Worm (Caenorhabditis elegans) whole organism, L4 larva: ENCODE measurements around the gene F35H10.2.

Experiments used
- F44E2.7 ChIP-seq: fragments of 200-800 bp; sonication (Bioruptor generic); IDR thresholded peaks from 2 replicates; pipeline ENCODE4 v2.1.2; 2022; ENCODE audit warnings: missing genetic modification characterization, missing compliant biosample characterization
- F49E8.2 ChIP-seq: sonication (generic microtip); optimal IDR thresholded peaks from 2 replicates; lab custom pipeline; 2016; ENCODE audit warnings: missing compliant biosample characterization, mild to moderate bottlenecking, missing genetic modification characterization, borderline replicate concordance
- R02D3.7 ChIP-seq: fragments of 150-350 bp; sonication (generic microtip); optimal IDR thresholded peaks from 3 replicates; lab custom pipeline; 2014; ENCODE audit warnings: missing biosample characterization, missing genetic modification characterization
- T26A8.4 ChIP-seq: fragments of 200-800 bp; sonication (Bioruptor generic); IDR thresholded peaks from 2 replicates; pipeline ENCODE4 v1.3.6; 2022; ENCODE audit warnings: missing genetic modification characterization, missing compliant biosample characterization
- Y5F2A.4 ChIP-seq: fragments of 200-800 bp; sonication (Bioruptor generic); optimal IDR thresholded peaks from 2 replicates; lab custom pipeline; 2018; ENCODE audit warnings: mild to moderate bottlenecking, missing genetic modification characterization, missing compliant biosample characterization
- ZK337.2 ChIP-seq: fragments of 200-800 bp; sonication (Bioruptor generic); IDR thresholded peaks from 2 replicates; pipeline ENCODE4 v1.3.6; 2022; ENCODE audit warnings: missing genetic modification reagents, missing genetic modification characterization, missing compliant biosample characterization
- aha-1 ChIP-seq: fragments of 150-350 bp; peaks from one replicate; lab custom pipeline; 2014; ENCODE audit warnings: missing biosample characterization, missing genetic modification characterization
- ama-1 ChIP-seq: fragments of 150-350 bp; optimal IDR thresholded peaks from 2 replicates; lab custom pipeline; 2014; ENCODE audit warnings: inconsistent platforms, mixed read lengths
- arid-1 ChIP-seq: fragments of 200-800 bp; sonication (Bioruptor generic); conservative IDR thresholded peaks from 2 replicates; pipeline ENCODE4 v1.3.6; 2022; ENCODE audit warnings: missing genetic modification reagents, missing genetic modification characterization, missing compliant biosample characterization
- attf-4 ChIP-seq: sonication (generic microtip); optimal IDR thresholded peaks from 3 replicates; lab custom pipeline; 2017; ENCODE audit warnings: missing biosample characterization, missing genetic modification characterization
- ceh-20 ChIP-seq: fragments of 200-800 bp; sonication (Bioruptor generic); IDR thresholded peaks from 2 replicates; pipeline ENCODE4 v1.3.6; 2022; ENCODE audit warnings: missing genetic modification reagents, missing genetic modification characterization, missing compliant biosample characterization
- ceh-44 ChIP-seq: fragments of 200-800 bp; sonication (Bioruptor generic); IDR thresholded peaks from 2 replicates; pipeline ENCODE4 v1.3.6; 2022; ENCODE audit warnings: missing genetic modification reagents, missing genetic modification characterization, missing compliant biosample characterization
- ceh-62 ChIP-seq: sonication (generic microtip); optimal IDR thresholded peaks from 2 replicates; lab custom pipeline; 2017; ENCODE audit warnings: missing biosample characterization, missing genetic modification characterization
- cey-2 ChIP-seq: sonication (generic microtip); optimal IDR thresholded peaks from 3 replicates; lab custom pipeline; 2017; ENCODE audit warnings: missing genetic modification characterization, mild to moderate bottlenecking, missing compliant biosample characterization, antibody characterized with exemption, borderline replicate concordance; ENCODE audit not compliant: insufficient read depth
- ctbp-1 ChIP-seq: fragments of 200-800 bp; sonication (Bioruptor generic); IDR thresholded peaks from 2 replicates; pipeline ENCODE4 v1.3.6; 2022; ENCODE audit warnings: missing genetic modification reagents, missing genetic modification characterization, missing compliant biosample characterization
- dmd-6 ChIP-seq: fragments of 200-800 bp; sonication (Bioruptor generic); IDR thresholded peaks from 2 replicates; pipeline ENCODE4 v1.3.6; 2022; ENCODE audit warnings: missing genetic modification reagents, missing genetic modification characterization, missing compliant biosample characterization
- dmd-8 ChIP-seq: fragments of 200-800 bp; sonication (Bioruptor generic); IDR thresholded peaks from 2 replicates; pipeline ENCODE4 v1.3.6; 2022; ENCODE audit warnings: missing genetic modification characterization, missing compliant biosample characterization
- dpl-1 ChIP-seq: fragments of 150-350 bp; optimal IDR thresholded peaks from 2 replicates; lab custom pipeline; 2014; ENCODE audit warnings: missing biosample characterization, missing genetic modification reagents, missing genetic modification characterization
- fkh-10 ChIP-seq: fragments of 150-350 bp; optimal IDR thresholded peaks from 2 replicates; lab custom pipeline; 2014; ENCODE audit warnings: missing biosample characterization, missing genetic modification reagents, missing genetic modification characterization
- gei-8 ChIP-seq: fragments of 200-800 bp; sonication (Bioruptor generic); optimal IDR thresholded peaks from 2 replicates; lab custom pipeline; 2018; ENCODE audit warnings: mild to moderate bottlenecking, missing genetic modification characterization, missing compliant biosample characterization
- hif-1 ChIP-seq, 2 experiments: sonication (generic microtip); optimal IDR thresholded peaks; 2 replicates each; lab custom pipeline; 2016 to 2017; ENCODE audit warnings: missing compliant biosample characterization in 2 of 2, missing genetic modification characterization in 2 of 2, missing genetic modification reagents in 2 of 2, missing genotype in 2 of 2, mild to moderate bottlenecking in 1 of 2
- hlh-30 ChIP-seq: sonication (generic microtip); optimal IDR thresholded peaks from 2 replicates; lab custom pipeline; 2017; ENCODE audit warnings: antibody characterized with exemption, mild to moderate bottlenecking, missing genetic modification characterization, missing compliant biosample characterization; ENCODE audit not compliant: insufficient read depth
- hmg-1.1 ChIP-seq: fragments of 200-800 bp; sonication (Bioruptor generic); IDR thresholded peaks from 2 replicates; pipeline ENCODE4 v1.3.6; 2022; ENCODE audit warnings: missing genetic modification reagents, missing genetic modification characterization, missing compliant biosample characterization
- jun-1 ChIP-seq: fragments of 150-350 bp; optimal IDR thresholded peaks from 2 replicates; lab custom pipeline; 2014; ENCODE audit warnings: missing biosample characterization, missing genetic modification reagents, missing genetic modification characterization
- lin-1 ChIP-seq: fragments of 200-800 bp; sonication (Bioruptor generic); IDR thresholded peaks from 2 replicates; pipeline ENCODE4 v1.3.6; 2022; ENCODE audit warnings: missing genetic modification reagents, missing genetic modification characterization, missing compliant biosample characterization
- lin-13 ChIP-seq: fragments of 150-350 bp; optimal IDR thresholded peaks from 2 replicates; lab custom pipeline; 2014; ENCODE audit warnings: missing biosample characterization, missing genetic modification reagents, missing genetic modification characterization
- lin-38 ChIP-seq: fragments of 200-800 bp; sonication (Bioruptor generic); IDR thresholded peaks from 2 replicates; pipeline ENCODE4 v1.3.6; 2022; ENCODE audit warnings: missing genetic modification reagents, missing genetic modification characterization, missing compliant biosample characterization
- lir-3 ChIP-seq: sonication (generic microtip); optimal IDR thresholded peaks from 2 replicates; lab custom pipeline; 2016; ENCODE audit warnings: mild to moderate bottlenecking, missing genetic modification characterization, missing compliant biosample characterization
- madf-5 ChIP-seq, 2 experiments: fragments of 200-800 bp; sonication (Bioruptor generic); IDR thresholded peaks; 2 replicates each; pipeline ENCODE4 v1.3.6; 2022; ENCODE audit warnings: missing compliant biosample characterization in 2 of 2, missing genetic modification characterization in 2 of 2
- madf-9 ChIP-seq: fragments of 200-800 bp; sonication (Bioruptor generic); conservative IDR thresholded peaks from 2 replicates; pipeline ENCODE4 v1.3.6; 2022; ENCODE audit warnings: missing genetic modification reagents, missing genetic modification characterization, missing compliant biosample characterization
- mdl-1 ChIP-seq, 2 experiments: fragments of 150-350 bp in 1 of 2; sonication (generic microtip) in 1 of 2; optimal IDR thresholded peaks; 2 replicates each; lab custom pipeline; 2014 to 2017; ENCODE audit warnings: missing biosample characterization in 2 of 2, missing genetic modification characterization in 2 of 2
- mep-1 ChIP-seq: fragments of 150-350 bp; sonication (generic microtip); optimal IDR thresholded peaks from 3 replicates; lab custom pipeline; 2014; ENCODE audit warnings: missing biosample characterization, missing genetic modification characterization
- mxl-2 ChIP-seq: fragments of 200-800 bp; sonication (Bioruptor generic); conservative IDR thresholded peaks from 2 replicates; pipeline ENCODE4 v1.3.6; 2022; ENCODE audit warnings: missing genetic modification reagents, missing genetic modification characterization, missing compliant biosample characterization
- nhr-11 ChIP-seq: fragments of 150-350 bp; optimal IDR thresholded peaks from 2 replicates; lab custom pipeline; 2014; ENCODE audit warnings: missing biosample characterization, missing genetic modification characterization
- nhr-111 ChIP-seq: fragments of 200-800 bp; sonication (Bioruptor generic); optimal IDR thresholded peaks from 2 replicates; lab custom pipeline; 2018; ENCODE audit warnings: mild to moderate bottlenecking, missing genetic modification characterization, missing compliant biosample characterization
- nhr-25 ChIP-seq: sonication (generic microtip); optimal IDR thresholded peaks from 2 replicates; lab custom pipeline; 2017; ENCODE audit warnings: missing genetic modification characterization, mild to moderate bottlenecking, missing compliant biosample characterization, antibody characterized with exemption, moderate library complexity, borderline replicate concordance; ENCODE audit not compliant: insufficient read depth
- nhr-28 ChIP-seq: fragments of 150-350 bp; optimal IDR thresholded peaks from 2 replicates; lab custom pipeline; 2014; ENCODE audit warnings: missing biosample characterization, missing genetic modification characterization
- nhr-41 ChIP-seq: fragments of 200-800 bp; sonication (Bioruptor generic); IDR thresholded peaks from 2 replicates; pipeline ENCODE4 v1.3.6; 2022; ENCODE audit warnings: missing genetic modification reagents, missing genetic modification characterization, missing compliant biosample characterization
- pha-4 ChIP-seq, 2 experiments: fragments of 150-350 bp in 1 of 2; fragments of 200-800 bp in 1 of 2; sonication (Bioruptor generic) in 1 of 2; IDR thresholded peaks in 1 of 2; optimal IDR thresholded peaks in 1 of 2; 2 replicates each; pipeline versions ENCODE4 v1.3.6 to Lab custom; 2014 to 2022; ENCODE audit warnings: missing genetic modification characterization in 2 of 2, missing genetic modification reagents in 2 of 2, missing biosample characterization in 1 of 2, missing compliant biosample characterization in 1 of 2
- rbr-2 ChIP-seq: sonication (generic microtip); optimal IDR thresholded peaks from 2 replicates; lab custom pipeline; 2016; ENCODE audit warnings: missing genotype, missing genetic modification characterization, missing compliant biosample characterization
- snpc-1.2 ChIP-seq: fragments of 200-800 bp; sonication (Bioruptor generic); IDR thresholded peaks from 2 replicates; pipeline ENCODE4 v1.3.6; 2022; ENCODE audit warnings: missing genetic modification reagents, missing genetic modification characterization, missing compliant biosample characterization
- spr-3 ChIP-seq: fragments of 200-800 bp; sonication (Bioruptor generic); optimal IDR thresholded peaks from 2 replicates; lab custom pipeline; 2018; ENCODE audit warnings: mild to moderate bottlenecking, missing genetic modification characterization, missing compliant biosample characterization
- unc-130 ChIP-seq: sonication (generic microtip); optimal IDR thresholded peaks from 2 replicates; lab custom pipeline; 2016; ENCODE audit warnings: missing genetic modification reagents, missing genetic modification characterization, missing compliant biosample characterization
- zfp-3 ChIP-seq: fragments of 200-800 bp; sonication (Bioruptor generic); conservative IDR thresholded peaks from 2 replicates; pipeline ENCODE4 v1.3.6; 2022; ENCODE audit warnings: missing genetic modification reagents, missing genetic modification characterization, missing compliant biosample characterization
- ztf-7 ChIP-seq: fragments of 150-350 bp; optimal IDR thresholded peaks from 2 replicates; lab custom pipeline; 2014; ENCODE audit warnings: missing biosample characterization, missing genetic modification characterization

F35H10.2 gene

ce11 chrIV:8377501-8377900 is 48.5 kb downstream of the F35H10.2 start, which contains the start of gene D2096.7 (continued):
- 0 out of 2 replicates have a peak, but pooled peaks have one; percentile 41 for TF ChIP-seq mxl-2 (GFP tag; lab: Robert Waterston, UW)
- TF ChIP-seq lin-38, result peak; percentile 82
- 0 out of 2 replicates have a peak, but pooled peaks have one; percentile 40 for TF ChIP-seq lin-1
- TF ChIP-seq zfp-3 (GFP tag; lab: Robert Waterston, UW), result 0 out of 2 replicates have a peak, but pooled peaks have one; percentile 36
- TF ChIP-seq nhr-25 (tag; lab: Kevin White, UChicago), result no peak
- no peak for TF ChIP-seq madf-9 (GFP tag; lab: Robert Waterston, UW)
- no peak for TF ChIP-seq jun-1 (tag; lab: Kevin White, UChicago)
- TF ChIP-seq snpc-1.2, result peak; percentile 90
- 0 out of 2 replicates have a peak, but pooled peaks have one; percentile 23 for TF ChIP-seq ZK337.2 (GFP tag; lab: Robert Waterston, UW)
- peak; percentile 56 to 88; a peak in 2 of 4 replicates for TF ChIP-seq madf-5 (GFP tag; IDR thresholded peaks at IDR 0.05; lab: Robert Waterston, UW)
- TF ChIP-seq ceh-44 (GFP tag; lab: Robert Waterston, UW), result no peak
- TF ChIP-seq F49E8.2 (tag; lab: Kevin White, UChicago), result peak; percentile 94
- TF ChIP-seq nhr-41 (GFP tag; lab: Robert Waterston, UW), result no peak
- peak; percentile 42 for TF ChIP-seq spr-3 (GFP tag; lab: Kevin White, UChicago)
- TF ChIP-seq arid-1 (GFP tag; lab: Robert Waterston, UW), result peak; percentile 76
- peak; percentile 69 for TF ChIP-seq T26A8.4 (GFP tag; lab: Robert Waterston, UW)
- peak; percentile 64; the same call in 1 of the 2 replicates for TF ChIP-seq dmd-8 (GFP tag; lab: Robert Waterston, UW)
- no peak for TF ChIP-seq dpl-1 (GFP tag; lab: Kevin White, UChicago)
- no peak for TF ChIP-seq R02D3.7 (tag; lab: Kevin White, UChicago)
- TF ChIP-seq ceh-20 (GFP tag; lab: Robert Waterston, UW), result no peak
- no peak for TF ChIP-seq cey-2 (tag; lab: Kevin White, UChicago)
- TF ChIP-seq ama-1 (lab: Kevin White, UChicago), result peak; percentile 89
- TF ChIP-seq unc-130 (GFP tag; lab: Kevin White, UChicago), result peak; percentile 70

- no peak for TF ChIP-seq ceh-62 (tag; lab: Kevin White, UChicago)
- no peak for TF ChIP-seq attf-4 (tag; lab: Kevin White, UChicago)
- TF ChIP-seq aha-1 (tag; lab: Kevin White, UChicago), result peak; percentile 62
- TF ChIP-seq lir-3 (tag; lab: Kevin White, UChicago), result no peak
- no peak for TF ChIP-seq F44E2.7 (GFP tag; lab: Robert Waterston, UW)
- TF ChIP-seq Y5F2A.4 (GFP tag; lab: Kevin White, UChicago), result no peak
- no peak for TF ChIP-seq ctbp-1 (GFP tag; lab: Robert Waterston, UW)
These were observed 49.3 kb downstream of the F35H10.2 start for ce11 chrIV:8378280-8378679.

DNA sequence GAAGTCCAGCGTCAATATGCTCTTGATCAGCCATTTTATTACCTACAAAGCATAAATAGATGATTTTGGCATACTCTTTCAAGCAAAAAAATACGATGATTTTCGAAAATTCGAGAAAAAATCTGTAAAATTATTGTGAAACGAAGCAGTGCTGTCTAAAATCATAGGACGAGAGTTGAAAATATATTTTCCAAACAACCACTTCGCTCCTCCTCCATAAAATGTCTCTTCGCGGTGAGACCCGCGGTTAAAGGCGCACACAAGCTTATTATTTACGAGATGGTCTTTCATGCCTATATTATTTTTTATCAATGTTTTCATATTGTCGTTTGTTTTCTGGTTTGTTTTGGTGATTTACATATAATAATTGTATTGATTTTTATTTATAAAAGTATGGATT is 50.3 kb downstream of the F35H10.2 start, which contains the start of gene nap-1:
TSS of gene nap-1 (minus strand) at position 42 of the 400 bp plus-strand sequence.
- TF ChIP-seq nhr-11 (tag; lab: Kevin White, UChicago), result peak; percentile 2
- peak; percentile 8 for TF ChIP-seq ztf-7 (tag; lab: Kevin White, UChicago)
- peak; percentile 67 for TF ChIP-seq dpl-1 (GFP tag; lab: Kevin White, UChicago)
- TF ChIP-seq lin-13 (GFP tag; lab: Kevin White, UChicago), result peak; percentile 84
- peak; percentile 57 for TF ChIP-seq rbr-2 (tag; lab: Kevin White, UChicago)
- peak; percentile 35 for TF ChIP-seq unc-130 (GFP tag; lab: Kevin White, UChicago)
- TF ChIP-seq dmd-6 (GFP tag; lab: Robert Waterston, UW), result peak; percentile 44; the same call in 1 of the 2 replicates
- peak; percentile 78 for TF ChIP-seq hlh-30
- TF ChIP-seq nhr-28 (tag; lab: Kevin White, UChicago), result peak; percentile 66
- peak; percentile 21 for TF ChIP-seq nhr-25 (tag; lab: Kevin White, UChicago)
- TF ChIP-seq hif-1 (tag; optimal IDR thresholded peaks at IDR 0.05; lab: Kevin White, UChicago), result peak in 1 of 2 experiments; percentile 40
- peak; percentile 18 for TF ChIP-seq fkh-10 (GFP tag; lab: Kevin White, UChicago)
- no peak for TF ChIP-seq nhr-111 (GFP tag; lab: Kevin White, UChicago)
- TF ChIP-seq aha-1 (tag; lab: Kevin White, UChicago), result peak; percentile 39
- peak in 1 of 2 experiments; percentile 12 for TF ChIP-seq mdl-1 (tag; optimal IDR thresholded peaks at IDR 0.05; lab: Kevin White, UChicago)
- no peak for TF ChIP-seq arid-1 (GFP tag; lab: Robert Waterston, UW)
- peak; percentile 91 for TF ChIP-seq R02D3.7 (tag; lab: Kevin White, UChicago)
- no peak for TF ChIP-seq pha-4 (GFP tag; IDR thresholded peaks at IDR 0.05; lab: Robert Waterston, UW)
- peak; percentile 95 for TF ChIP-seq pha-4 (tag; optimal IDR thresholded peaks at IDR 0.05; lab: Kevin White, UChicago)
- TF ChIP-seq cey-2 (tag; lab: Kevin White, UChicago), result no peak
- TF ChIP-seq mep-1 (tag; lab: Kevin White, UChicago), result peak; percentile 87
- TF ChIP-seq hmg-1.1 (GFP tag; lab: Robert Waterston, UW), result peak; percentile 63
- no peak for TF ChIP-seq gei-8 (GFP tag; lab: Kevin White, UChicago)
